Worm (Caenorhabditis elegans) whole organism, young adult: ENCODE measurements around the gene cox-18.

ENCODE experiments used
- Y79H2A.3 ChIP-seq: fragments of 200-800 bp; sonication (Bioruptor generic); conservative IDR thresholded peaks from 2 replicates; pipeline ENCODE4 v1.3.6; 2022; ENCODE audit warnings: missing genetic modification reagents, missing genetic modification characterization, missing compliant biosample characterization
- attf-6 ChIP-seq: fragments of 200-800 bp; sonication (Bioruptor generic); IDR thresholded peaks from 2 replicates; pipeline ENCODE4 v1.3.6; 2022; ENCODE audit warnings: missing genetic modification reagents, missing genetic modification characterization, missing compliant biosample characterization
- efl-1 ChIP-seq: fragments of 150-350 bp; optimal IDR thresholded peaks from 2 replicates; lab custom pipeline; 2014; ENCODE audit warnings: missing biosample characterization, missing genetic modification reagents, missing genetic modification characterization
- hsf-1 ChIP-seq: fragments of 200-800 bp; sonication (Bioruptor generic); IDR thresholded peaks from 2 replicates; pipeline ENCODE4 v1.3.6; 2022; ENCODE audit warnings: missing genetic modification reagents, missing genetic modification characterization, missing compliant biosample characterization
- lin-26 ChIP-seq: fragments of 200-800 bp; sonication (Bioruptor generic); IDR thresholded peaks from 2 replicates; pipeline ENCODE4 v1.3.6; 2022; ENCODE audit warnings: missing genetic modification reagents, missing genetic modification characterization, missing compliant biosample characterization
- lin-35 ChIP-seq, 3 experiments: fragments of 150-350 bp in 2 of 3; sonication (generic microtip) in 1 of 3; optimal IDR thresholded peaks; 2 replicates each; lab custom pipeline; 2014 to 2018; ENCODE audit warnings: missing biosample characterization in 3 of 3, missing genetic modification characterization in 3 of 3, missing genetic modification reagents in 3 of 3
- mcd-1 ChIP-seq: fragments of 200-800 bp; sonication (Bioruptor generic); IDR thresholded peaks from 2 replicates; pipeline ENCODE4 v1.3.6; 2022; ENCODE audit warnings: missing genetic modification reagents, missing genetic modification characterization, missing compliant biosample characterization
- nhr-27 ChIP-seq: fragments of 200-800 bp; sonication (Bioruptor generic); optimal IDR thresholded peaks from 2 replicates; lab custom pipeline; 2018; ENCODE audit warnings: mild to moderate bottlenecking, missing genetic modification characterization, moderate library complexity, missing compliant biosample characterization

DNA sequence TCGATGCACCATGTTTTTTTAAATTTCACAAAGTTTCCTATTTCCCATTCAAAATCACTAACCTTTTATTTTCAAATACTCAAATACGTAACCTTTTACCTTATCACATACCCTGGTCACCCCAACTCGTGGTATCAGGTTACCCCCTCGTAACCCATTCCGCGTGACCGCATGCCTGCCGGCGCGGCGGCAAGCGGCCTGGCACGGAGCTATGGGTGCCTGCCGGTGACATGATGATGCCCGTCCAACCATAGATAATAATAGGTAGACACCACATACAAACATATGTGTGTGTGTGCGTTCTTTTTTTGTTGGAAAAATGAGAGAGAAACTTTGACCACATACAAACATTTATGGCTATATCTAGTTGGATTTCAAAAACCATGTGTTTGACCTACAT is 31.7 kb upstream of the cox-18 start:
- no peak for TF ChIP-seq Y79H2A.3 (GFP tag; lab: Robert Waterston, UW)
- TF ChIP-seq nhr-27 (tag; lab: Kevin White, UChicago): no peak
- no peak for TF ChIP-seq lin-35 (GFP tag; optimal IDR thresholded peaks at IDR 0.05; lab: Kevin White, UChicago)
- no peak for TF ChIP-seq mcd-1
- no peak for TF ChIP-seq lin-26
- TF ChIP-seq attf-6: no peak
- no peak for TF ChIP-seq efl-1 (GFP tag; lab: Kevin White, UChicago)
- TF ChIP-seq hsf-1 (GFP tag; lab: Robert Waterston, UW): no peak
